Worm (Caenorhabditis elegans) whole organism, early embryonic: Measurements from ENCODE around the gene clec-3.

Experiments
- F13C5.2 ChIP-seq: sonication (generic microtip); optimal IDR thresholded peaks from 2 replicates; lab custom pipeline; 2017; ENCODE audit warnings: mild to moderate bottlenecking, missing genetic modification characterization, inconsistent platforms, missing compliant biosample characterization
- aly-1 ChIP-seq: sonication (generic microtip); optimal IDR thresholded peaks from 2 replicates; lab custom pipeline; 2016; ENCODE audit warnings: missing genetic modification characterization, missing compliant biosample characterization
- ama-1 ChIP-seq: fragments of 150-350 bp; optimal IDR thresholded peaks from 2 replicates; lab custom pipeline; 2014
- ceh-13 ChIP-seq: fragments of 200-800 bp; sonication (Bioruptor generic); optimal IDR thresholded peaks from 2 replicates; lab custom pipeline; 2018; ENCODE audit warnings: mild to moderate bottlenecking, missing genetic modification characterization, missing compliant biosample characterization
- flt-1 ChIP-seq: fragments of 200-800 bp; sonication (Bioruptor generic); IDR thresholded peaks from 2 replicates; pipeline ENCODE4 v1.3.6; 2022; ENCODE audit warnings: missing genetic modification characterization, missing compliant biosample characterization
- hmg-4 ChIP-seq: fragments of 200-800 bp; sonication (Bioruptor generic); optimal IDR thresholded peaks from 2 replicates; lab custom pipeline; 2018; ENCODE audit warnings: mild to moderate bottlenecking, missing genetic modification characterization, missing compliant biosample characterization
- pes-1 ChIP-seq: fragments of 200-800 bp; sonication (Bioruptor generic); IDR thresholded peaks from 2 replicates; pipeline ENCODE4 v1.3.6; 2022; ENCODE audit warnings: missing genetic modification reagents, missing genetic modification characterization, missing compliant biosample characterization
- scrt-1 ChIP-seq: fragments of 200-800 bp; sonication (Bioruptor generic); IDR thresholded peaks from 2 replicates; pipeline ENCODE4 v1.3.6; 2022; ENCODE audit warnings: missing genetic modification characterization, missing compliant biosample characterization
- sea-1 ChIP-seq: fragments of 200-800 bp; sonication (Bioruptor generic); conservative IDR thresholded peaks from 2 replicates; pipeline ENCODE4 v1.3.6; 2022; ENCODE audit warnings: missing genetic modification characterization, missing compliant biosample characterization
- tbx-11 ChIP-seq: fragments of 200-800 bp; sonication (Bioruptor generic); IDR thresholded peaks from 2 replicates; pipeline ENCODE4 v1.3.6; 2022; ENCODE audit warnings: missing genetic modification characterization, missing compliant biosample characterization
- tra-4 ChIP-seq: sonication (generic microtip); optimal IDR thresholded peaks from 2 replicates; lab custom pipeline; 2017; ENCODE audit warnings: missing genetic modification characterization, missing compliant biosample characterization

DNA sequence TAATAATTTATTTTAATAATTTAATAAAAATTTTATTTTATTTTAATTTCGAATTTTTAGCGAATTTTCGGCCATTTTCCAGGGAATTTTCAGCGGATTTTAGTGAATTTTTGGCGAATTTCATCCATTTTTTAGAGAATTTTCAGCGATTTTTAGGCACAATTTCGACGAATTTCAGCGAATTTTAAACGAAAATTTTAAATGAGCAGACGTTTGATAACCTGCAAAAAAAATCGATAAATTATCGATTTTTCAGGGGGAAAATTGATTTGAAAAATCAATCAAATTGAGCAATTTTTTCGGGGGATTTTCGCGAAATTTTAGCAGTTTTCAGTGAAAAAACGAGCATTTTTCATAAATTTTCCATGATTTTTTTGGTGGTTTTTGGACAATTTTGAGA is 48.9 kb upstream of the clec-3 start:
- TF ChIP-seq ama-1 (lab: Kevin White, UChicago) (no peak), flt-1 (GFP tag; lab: Robert Waterston, UW) (no peak), aly-1 (tag; lab: Kevin White, UChicago) (no peak), hmg-4 (GFP tag; lab: Kevin White, UChicago) (no peak), pes-1 (GFP tag; lab: Robert Waterston, UW) (no peak), tra-4 (tag; lab: Kevin White, UChicago) (no peak), F13C5.2 (no peak), sea-1 (GFP tag; lab: Robert Waterston, UW) (no peak), scrt-1 (GFP tag; lab: Robert Waterston, UW) (no peak), tbx-11 (GFP tag; lab: Robert Waterston, UW) (no peak), ceh-13 (GFP tag; lab: Kevin White, UChicago) (no peak)
